Fruit fly (Drosophila melanogaster): ENCODE data around the gene Rbp4.
A peak's percentile ranks its signal among the peaks of the same experiment; 100 is the strongest.

Rbp4 gene

DNA sequence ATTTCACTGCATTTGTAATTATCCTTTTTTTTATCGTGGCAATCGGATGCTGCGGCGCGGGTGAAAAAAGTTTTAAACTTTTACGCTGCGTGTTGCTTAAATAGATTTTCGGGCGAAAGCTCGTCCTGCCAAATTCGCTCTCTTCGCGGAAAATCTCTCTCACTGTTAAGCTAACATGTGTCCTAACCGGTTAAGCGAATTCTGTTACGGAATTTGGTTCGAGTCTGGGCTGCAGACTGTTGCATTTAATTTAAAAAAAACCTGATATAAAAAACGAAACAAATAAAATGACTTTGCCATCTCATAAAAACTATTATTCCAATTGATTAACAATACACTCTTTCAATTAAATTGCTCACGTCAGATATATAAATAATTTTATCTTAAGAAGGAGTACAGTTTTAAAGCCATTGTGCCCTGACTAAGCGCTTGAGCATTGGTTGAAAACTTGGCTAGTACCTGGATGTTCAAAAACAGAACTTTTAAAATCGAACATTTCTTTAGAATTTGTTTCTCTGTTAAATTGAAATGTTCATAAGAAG is 18.4 kb upstream of the Rbp4 start, which contains the start of gene Task6:
Gene Task6, minus strand, starts transcription at position 51 of the 542 bp plus-strand sequence.
- peak in 1 of 2 experiments; percentile 42 for TF ChIP-seq CTCF (optimal IDR thresholded peaks at IDR 0.05)
- TF ChIP-seq CG8478 (optimal IDR thresholded peaks at IDR 0.05) = no peak

DNA sequence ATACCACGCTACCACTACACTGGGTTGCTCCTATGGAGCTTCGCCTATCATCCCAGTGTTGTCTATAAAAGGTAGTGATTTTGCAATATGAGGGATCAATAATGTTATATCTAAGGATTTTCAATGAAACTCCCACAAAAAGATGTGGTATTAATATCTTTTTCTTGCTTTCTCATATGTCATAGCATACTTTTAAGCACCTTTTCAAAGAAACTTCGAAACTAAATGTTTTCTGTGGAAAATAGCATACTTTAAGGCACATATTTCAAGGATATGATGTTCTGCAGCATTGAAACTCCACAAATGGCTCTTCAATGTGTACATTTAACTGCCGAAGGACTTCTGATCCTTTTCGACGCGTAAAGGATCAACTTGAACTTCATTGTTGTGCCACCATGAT is 16.7 kb upstream of the Rbp4 start:
- TF ChIP-seq CG8478 (optimal IDR thresholded peaks at IDR 0.05) = no peak
- TF ChIP-seq CTCF (optimal IDR thresholded peaks at IDR 0.05) = no peak

DNA sequence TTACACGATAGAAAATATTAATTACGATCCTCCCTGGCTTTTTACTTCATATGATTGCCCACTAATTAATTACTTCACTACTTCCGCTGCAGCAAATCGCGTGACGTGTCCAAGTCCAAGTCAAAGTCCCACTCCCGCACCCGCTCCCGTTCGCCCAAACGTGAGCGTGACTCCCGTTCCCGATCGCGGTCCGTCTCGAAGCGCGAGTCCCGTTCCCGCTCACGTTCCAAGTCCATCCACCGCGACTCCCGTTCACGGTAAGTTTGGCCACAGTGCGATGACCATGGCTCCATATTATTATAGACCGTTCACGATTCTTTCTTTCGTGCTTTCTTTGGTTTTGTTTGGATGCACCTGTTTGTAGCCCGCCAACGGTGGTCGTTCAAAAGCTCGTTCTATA is 9.8 kb upstream of the Rbp4 start:
- TF ChIP-seq CTCF (optimal IDR thresholded peaks at IDR 0.05) = no peak
- no peak for TF ChIP-seq CG8478 (optimal IDR thresholded peaks at IDR 0.05)

DNA sequence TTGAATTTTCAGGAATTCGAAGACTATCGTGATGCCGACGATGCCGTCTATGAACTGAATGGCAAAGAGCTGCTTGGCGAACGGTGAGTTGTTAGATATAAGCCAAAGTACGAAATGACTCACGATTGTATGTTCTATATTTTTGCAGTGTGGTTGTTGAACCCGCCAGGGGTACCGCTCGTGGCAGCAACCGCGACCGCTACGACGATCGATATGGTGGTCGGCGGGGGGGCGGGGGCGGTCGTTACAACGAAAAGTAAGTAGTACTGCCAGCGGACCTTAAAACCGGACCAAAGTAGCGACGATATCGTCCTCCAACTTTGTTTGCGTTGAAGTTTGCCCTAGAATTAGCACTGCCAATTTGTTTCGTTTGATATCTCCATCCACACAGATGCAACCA is 6.0 kb upstream of the Rbp4 start:
- TF ChIP-seq CG8478 (optimal IDR thresholded peaks at IDR 0.05) (no peak), CTCF (optimal IDR thresholded peaks at IDR 0.05) (no peak)

DNA sequence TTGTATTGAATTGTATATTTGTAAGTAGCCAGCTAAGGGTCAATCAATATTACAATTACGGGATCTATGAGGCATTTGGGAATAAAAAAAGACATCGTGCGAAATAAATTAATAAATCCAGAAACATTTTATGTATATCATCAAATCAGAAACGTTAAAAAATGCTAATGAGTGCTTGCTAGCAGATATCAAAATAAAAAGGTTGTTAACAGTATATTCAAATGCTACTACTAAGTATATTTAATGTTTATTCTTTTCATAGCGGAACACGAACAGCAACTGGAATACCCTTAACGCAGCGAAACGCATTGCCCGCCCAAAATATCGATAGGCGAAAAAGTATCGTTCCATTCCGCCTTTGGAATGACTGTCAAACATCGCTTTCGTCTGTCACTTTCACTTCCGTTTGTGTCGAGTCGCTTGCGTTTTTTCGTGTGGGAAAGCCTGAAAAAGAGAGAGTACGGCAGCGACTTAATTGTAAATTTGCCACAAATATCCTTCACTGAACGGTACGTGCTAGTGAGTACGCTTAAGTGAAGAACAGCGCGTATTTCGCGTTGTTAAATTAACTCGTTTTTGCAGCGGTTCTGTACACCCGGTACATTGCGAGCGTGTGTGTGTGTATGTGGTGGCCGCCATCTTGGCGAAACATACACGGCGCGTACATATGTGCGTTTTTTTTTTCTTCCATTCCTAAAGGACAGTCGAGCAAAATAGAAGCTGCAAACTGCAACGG is 4.9 kb upstream of the Rbp4 start, which contains the start of gene B52:
Gene B52, plus strand, starts transcription at position 388 of the 736 bp plus-strand sequence.
- TF ChIP-seq CTCF (optimal IDR thresholded peaks at IDR 0.05) (peak in 1 of 2 experiments; percentile 11), CG8478 (optimal IDR thresholded peaks at IDR 0.05) (no peak)

DNA sequence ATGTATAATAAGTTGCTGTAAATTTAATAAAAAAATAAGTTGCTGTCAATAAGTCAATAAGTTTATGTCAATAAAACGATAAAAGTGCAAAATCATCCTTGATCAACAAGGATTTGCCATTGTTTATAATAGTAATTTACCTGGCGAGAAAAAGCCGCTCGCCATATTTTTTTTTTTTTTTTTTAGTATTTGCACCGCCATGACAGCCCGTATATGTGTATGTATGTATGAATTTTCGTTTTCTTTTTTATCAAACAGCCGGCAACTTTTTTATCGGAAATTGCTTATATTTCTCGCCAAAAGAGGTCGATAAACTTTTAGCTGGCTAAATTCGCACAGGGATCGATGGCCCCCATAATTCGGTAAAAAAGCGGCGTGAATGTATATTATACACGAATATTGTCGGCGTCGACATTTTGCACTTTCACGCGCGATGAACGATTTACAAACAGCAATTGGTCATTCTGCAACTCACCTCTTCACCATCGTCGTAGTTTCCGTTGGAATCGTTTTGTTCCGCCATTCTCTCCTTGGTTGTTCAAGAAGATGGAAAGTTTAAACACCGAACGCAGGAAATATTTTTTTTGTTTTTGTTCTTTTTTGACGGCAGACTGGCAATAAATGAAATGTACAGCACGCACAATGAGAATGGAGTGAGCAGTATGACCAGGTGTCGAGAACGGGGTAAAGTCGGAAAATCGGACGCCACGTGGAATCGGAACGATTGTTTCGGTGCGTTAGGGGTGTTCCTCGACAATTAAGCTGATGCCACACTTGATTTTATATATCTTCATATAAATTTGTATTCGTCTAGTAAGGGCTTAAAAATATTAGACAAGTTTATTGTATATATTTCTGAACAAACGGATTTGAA is 3.9 kb upstream of the Rbp4 start, which contains the start of gene Hrb87F:
Gene Hrb87F, minus strand, starts transcription at position 667 of the 874 bp plus-strand sequence.
- TF ChIP-seq CTCF (optimal IDR thresholded peaks at IDR 0.05) (no peak), CG8478 (optimal IDR thresholded peaks at IDR 0.05) (no peak)

DNA sequence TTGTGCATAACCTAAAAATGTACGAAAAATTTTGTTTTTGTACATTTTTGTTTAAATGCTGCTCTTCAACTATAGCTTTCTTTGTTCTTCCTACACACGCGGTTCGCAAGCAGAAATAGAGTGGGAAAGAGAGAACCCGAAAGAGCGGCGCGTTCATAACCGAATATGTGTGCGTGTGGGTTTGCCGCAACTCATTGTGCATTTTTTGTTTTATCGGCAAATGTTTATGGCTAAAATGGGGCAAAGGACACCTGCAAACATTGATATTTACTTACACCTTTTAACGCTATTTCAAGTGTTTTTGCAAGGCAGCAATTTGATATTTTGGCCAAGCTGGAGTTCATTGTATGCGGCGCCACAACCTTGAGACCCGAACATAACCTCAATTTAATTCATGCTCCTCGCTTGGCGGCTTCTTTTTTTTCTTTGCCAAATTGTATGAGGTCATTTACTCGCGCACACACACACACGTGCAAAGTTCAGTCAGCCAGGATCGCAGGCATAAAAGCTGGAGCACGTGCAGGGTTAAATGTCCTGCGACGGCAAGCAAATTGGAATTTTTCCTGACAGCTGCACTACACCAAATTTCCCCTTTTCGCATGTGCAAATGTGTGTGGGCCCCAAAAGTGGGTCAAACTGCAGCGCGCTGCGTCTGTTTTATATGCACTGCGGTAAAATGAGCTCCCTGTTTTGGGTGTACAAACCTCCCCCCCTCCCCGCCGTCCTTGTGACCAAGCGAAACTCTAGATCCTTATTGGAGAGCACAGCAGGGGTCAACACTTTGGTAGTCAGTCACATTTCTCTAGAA is 8.3 kb downstream of the Rbp4 start:
- no peak for TF ChIP-seq CG8478 (optimal IDR thresholded peaks at IDR 0.05)
- no peak for TF ChIP-seq CTCF (optimal IDR thresholded peaks at IDR 0.05)

DNA sequence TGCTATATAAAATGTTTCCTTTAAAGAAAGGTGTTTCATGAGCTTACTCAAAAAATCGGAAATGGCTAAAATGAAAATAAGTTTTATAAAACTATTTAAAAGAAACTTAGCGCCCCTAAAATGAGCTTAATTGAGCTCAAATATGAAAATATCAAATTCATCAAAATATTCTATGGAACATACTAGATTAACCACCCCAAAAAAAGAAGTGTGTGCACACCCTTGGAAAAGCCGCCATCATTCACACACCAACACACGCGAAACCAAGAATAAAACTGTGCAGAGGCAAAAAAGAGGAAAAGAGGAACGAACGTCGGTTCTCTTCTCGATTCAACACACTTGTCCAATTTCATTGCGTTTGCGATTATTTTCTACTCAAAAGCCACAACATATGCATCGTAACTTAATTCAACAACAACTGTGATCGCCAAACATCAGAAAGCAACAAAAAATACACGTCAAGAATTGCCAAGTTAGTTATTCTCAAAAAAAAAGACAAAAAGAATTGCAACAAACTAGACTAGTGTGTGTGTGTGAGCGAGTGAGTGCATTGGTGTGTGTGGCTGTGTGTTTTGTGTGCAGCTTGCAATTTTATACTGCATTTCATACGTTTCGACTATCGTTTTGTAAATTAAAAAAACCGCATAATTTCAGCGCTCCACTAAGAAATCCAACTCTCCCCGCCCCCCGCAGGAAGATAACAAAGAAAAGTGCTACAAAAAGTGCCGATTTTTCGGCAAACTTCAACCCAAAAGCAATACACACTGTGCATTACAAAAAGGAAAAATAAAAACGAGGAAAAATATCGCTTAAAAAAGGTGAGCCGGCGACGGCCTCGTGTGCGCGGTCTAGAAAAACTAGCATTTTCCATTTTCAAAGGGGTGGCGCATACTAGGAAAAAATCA is 9.2 kb downstream of the Rbp4 start, which contains the start of gene rin:
Gene rin, plus strand, starts transcription at position 276 of the 905 bp plus-strand sequence.
- TF ChIP-seq CG8478 (optimal IDR thresholded peaks at IDR 0.05) (no peak), CTCF (optimal IDR thresholded peaks at IDR 0.05) (no peak)

DNA sequence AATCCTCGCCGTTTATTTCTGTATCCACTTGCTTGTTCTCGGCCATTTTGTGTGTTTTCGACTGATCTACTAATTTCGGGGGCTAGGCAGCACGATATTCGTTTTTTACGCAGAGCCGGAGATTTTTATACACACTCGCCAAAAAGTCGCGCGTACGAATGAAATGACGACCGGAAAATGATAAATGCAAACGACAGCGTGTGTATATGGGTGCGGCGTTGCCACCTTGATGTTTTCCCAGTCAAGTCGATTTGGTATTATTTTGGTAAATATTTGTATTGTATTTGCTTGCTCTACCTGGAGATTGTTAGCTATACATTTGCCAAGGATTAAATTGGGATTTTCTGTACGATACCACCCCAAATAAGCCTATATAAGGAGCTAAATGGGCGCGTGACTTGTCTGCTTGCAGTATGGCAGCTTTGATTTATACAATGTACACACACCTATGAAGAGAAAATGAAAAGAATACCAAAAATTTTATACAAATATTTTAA is 10.3 kb downstream of the Rbp4 start, which contains the start of gene sqd:
Gene sqd, minus strand, starts transcription at position 431 of the 497 bp plus-strand sequence.
- TF ChIP-seq CG8478 (optimal IDR thresholded peaks at IDR 0.05) = no peak
- TF ChIP-seq CTCF (optimal IDR thresholded peaks at IDR 0.05) = no peak

DNA sequence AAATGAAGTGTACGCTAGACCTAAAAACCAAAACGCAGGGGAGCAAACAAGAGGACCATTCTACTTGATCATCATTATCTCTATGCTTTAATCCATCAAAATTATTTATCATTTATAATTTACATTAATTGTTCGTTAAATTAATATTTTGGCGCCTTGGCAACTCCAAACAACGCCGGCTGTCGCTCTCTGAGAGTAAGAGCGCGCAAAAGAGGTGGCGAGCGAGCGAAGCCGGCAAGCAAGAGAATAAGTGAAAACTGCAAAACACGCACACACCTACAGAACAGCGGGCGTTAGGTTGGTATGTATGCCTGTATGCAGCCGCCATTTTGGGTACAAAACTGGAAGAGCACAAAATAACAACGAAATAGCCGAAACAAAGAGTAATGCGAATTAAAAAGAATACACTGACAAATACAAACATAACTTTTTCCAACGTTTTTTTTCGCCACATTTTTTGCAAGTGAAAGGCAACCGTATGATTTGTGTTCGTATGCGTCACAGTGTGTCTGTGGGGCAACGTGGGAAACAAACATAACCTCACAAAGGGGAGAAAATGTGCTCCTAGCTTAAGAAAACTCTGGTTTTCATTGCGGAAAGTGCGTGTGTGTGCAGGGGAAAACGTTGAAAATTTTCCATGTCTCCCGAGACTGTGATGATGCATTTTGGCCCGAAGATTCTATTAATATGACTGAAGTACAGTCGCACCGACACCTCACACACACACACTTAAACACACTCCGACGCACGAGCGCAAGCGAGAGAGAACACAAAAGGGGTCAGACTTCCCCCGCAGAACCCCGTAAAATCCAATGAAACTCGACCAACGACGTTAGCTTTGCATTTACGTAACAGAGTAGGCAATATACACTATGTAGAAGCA is 11.2 kb downstream of the Rbp4 start:
- TF ChIP-seq CG8478 (optimal IDR thresholded peaks at IDR 0.05) (no peak), CTCF (optimal IDR thresholded peaks at IDR 0.05) (no peak)

DNA sequence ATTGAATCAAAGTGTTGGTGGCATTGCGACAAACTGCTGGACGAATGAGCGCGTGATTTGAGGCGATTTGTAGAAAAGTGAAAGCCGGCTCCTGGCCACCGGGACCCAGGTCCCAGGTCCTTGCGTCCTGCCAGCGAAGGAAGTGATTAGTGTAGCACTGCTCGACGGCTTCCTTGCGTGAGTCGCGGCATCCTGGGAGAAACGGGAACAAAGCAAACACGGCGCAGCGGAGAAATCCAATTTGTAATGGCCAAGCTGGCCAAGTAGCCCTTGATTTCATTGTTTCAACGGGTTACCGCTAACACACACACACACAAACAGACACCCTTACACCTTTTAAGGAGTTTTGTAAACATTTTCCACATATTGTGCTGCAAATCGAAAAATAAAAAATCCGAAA is 24.6 kb downstream of the Rbp4 start, which contains the start of gene CG10841:
Gene CG10841, plus strand, starts transcription at position 301 of the 400 bp plus-strand sequence.
- TF ChIP-seq CTCF (optimal IDR thresholded peaks at IDR 0.05) (no peak), CG8478 (optimal IDR thresholded peaks at IDR 0.05) (no peak)

DNA sequence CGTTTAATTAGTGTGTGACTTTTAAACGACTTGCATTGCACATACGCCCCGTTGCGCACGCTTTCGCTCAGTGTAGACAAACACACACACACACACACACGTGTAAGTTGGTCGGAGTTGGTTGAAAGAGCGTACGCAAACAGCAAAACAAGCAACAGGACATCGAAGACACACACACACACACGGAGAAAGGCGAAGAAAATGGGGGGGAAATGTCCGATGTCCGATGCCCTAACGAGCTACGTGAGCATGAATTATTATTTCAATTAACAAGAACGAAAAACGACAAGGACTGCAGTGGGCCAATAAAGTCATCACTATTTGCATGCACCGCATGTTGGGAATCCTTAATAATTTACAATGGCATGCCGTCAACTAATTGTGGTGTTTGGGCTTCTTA is 39.0 kb downstream of the Rbp4 start:
- TF ChIP-seq CTCF (optimal IDR thresholded peaks at IDR 0.05) (no peak), CG8478 (optimal IDR thresholded peaks at IDR 0.05) (no peak)

Data from S2 (cell line).